Worm (Caenorhabditis elegans) whole organism, L1 larva: ENCODE measurements around the gene flor-1.

Experiments
- C16A3.4 ChIP-seq: fragments of 150-350 bp; optimal IDR thresholded peaks from 2 replicates; lab custom pipeline; 2014; ENCODE audit warnings: missing biosample characterization, missing genetic modification characterization
- C34B4.2 ChIP-seq: sonication (generic microtip); optimal IDR thresholded peaks from 2 replicates; lab custom pipeline; 2017; ENCODE audit warnings: mild to moderate bottlenecking, missing genetic modification characterization, missing compliant biosample characterization
- F16B12.6 ChIP-seq: fragments of 150-350 bp; optimal IDR thresholded peaks from 2 replicates; lab custom pipeline; 2014; ENCODE audit warnings: missing biosample characterization, missing genetic modification characterization
- alr-1 ChIP-seq: fragments of 200-800 bp; sonication (Bioruptor generic); optimal IDR thresholded peaks from 2 replicates; lab custom pipeline; 2018; ENCODE audit warnings: borderline replicate concordance, mild to moderate bottlenecking, missing genetic modification characterization, missing compliant biosample characterization
- aly-2 ChIP-seq: fragments of 150-350 bp; optimal IDR thresholded peaks from 2 replicates; lab custom pipeline; 2014; ENCODE audit warnings: missing biosample characterization, missing genetic modification characterization
- blmp-1 ChIP-seq: fragments of 150-350 bp; optimal IDR thresholded peaks from 2 replicates; lab custom pipeline; 2014; ENCODE audit warnings: missing biosample characterization, missing genetic modification characterization
- ceh-8 ChIP-seq: fragments of 200-800 bp; sonication (Bioruptor generic); optimal IDR thresholded peaks from 2 replicates; lab custom pipeline; 2018; ENCODE audit warnings: mild to moderate bottlenecking, missing genetic modification characterization, moderate library complexity, missing compliant biosample characterization
- ceh-88 ChIP-seq: fragments of 200-800 bp; sonication (Bioruptor generic); IDR thresholded peaks from 2 replicates; pipeline ENCODE4 v1.3.6; 2022; ENCODE audit warnings: missing genetic modification characterization, missing compliant biosample characterization
- ceh-90 ChIP-seq: sonication (generic microtip); optimal IDR thresholded peaks from 2 replicates; lab custom pipeline; 2016; ENCODE audit warnings: missing genetic modification characterization, missing compliant biosample characterization
- dsc-1 ChIP-seq: sonication (generic microtip); optimal IDR thresholded peaks from 2 replicates; lab custom pipeline; 2016; ENCODE audit warnings: mild to moderate bottlenecking, missing genetic modification characterization, missing compliant biosample characterization
- efl-1 ChIP-seq, 4 experiments: fragments of 150-350 bp; optimal IDR thresholded peaks in 3 of 4; peaks in 1 of 4; 1 replicate in 1 of 4; 2 replicates in 3 of 4; lab custom pipeline; 2014; ENCODE audit warnings: missing biosample characterization in 2 of 4, missing genetic modification characterization in 2 of 4, missing genetic modification reagents in 2 of 4
- efl-3 ChIP-seq: fragments of 200-800 bp; sonication (Bioruptor generic); optimal IDR thresholded peaks from 2 replicates; lab custom pipeline; 2018; ENCODE audit warnings: mild to moderate bottlenecking, missing genetic modification characterization, missing compliant biosample characterization
- elt-2 ChIP-seq: sonication (generic microtip); optimal IDR thresholded peaks from 2 replicates; lab custom pipeline; 2016; ENCODE audit warnings: missing genetic modification characterization, mild to moderate bottlenecking, inconsistent platforms, missing compliant biosample characterization, missing genetic modification reagents
- fkh-10 ChIP-seq: sonication (generic microtip); optimal IDR thresholded peaks from 2 replicates; lab custom pipeline; 2017; ENCODE audit warnings: missing biosample characterization, missing genetic modification reagents, missing genetic modification characterization
- hlh-17 ChIP-seq: fragments of 200-800 bp; sonication (Bioruptor generic); optimal IDR thresholded peaks from 2 replicates; lab custom pipeline; 2018; ENCODE audit warnings: missing genetic modification characterization, mild to moderate bottlenecking, missing compliant biosample characterization, moderate library complexity, borderline replicate concordance
- hpl-2 ChIP-seq: fragments of 150-350 bp; optimal IDR thresholded peaks from 2 replicates; lab custom pipeline; 2014; ENCODE audit warnings: missing biosample characterization, missing genetic modification reagents, missing genetic modification characterization
- jun-1 ChIP-seq: fragments of 150-350 bp; optimal IDR thresholded peaks from 2 replicates; lab custom pipeline; 2014; ENCODE audit warnings: missing biosample characterization, missing genetic modification reagents, missing genetic modification characterization
- lin-13 ChIP-seq: fragments of 150-350 bp; optimal IDR thresholded peaks from 2 replicates; lab custom pipeline; 2014; ENCODE audit warnings: missing biosample characterization, missing genetic modification reagents, missing genetic modification characterization
- lin-14 ChIP-seq: fragments of 200-800 bp; sonication (Bioruptor generic); optimal IDR thresholded peaks from 2 replicates; lab custom pipeline; 2018; ENCODE audit warnings: mild to moderate bottlenecking, missing genetic modification characterization, moderate library complexity, missing compliant biosample characterization
- lin-35 ChIP-seq, 2 experiments: fragments of 150-350 bp; optimal IDR thresholded peaks; 2 replicates each; lab custom pipeline; 2014; ENCODE audit warnings: missing biosample characterization in 2 of 2, missing genetic modification characterization in 2 of 2, missing genetic modification reagents in 2 of 2
- lir-3 ChIP-seq: sonication (generic microtip); optimal IDR thresholded peaks from 2 replicates; lab custom pipeline; 2016; ENCODE audit warnings: mild to moderate bottlenecking, missing genetic modification characterization, moderate library complexity, missing compliant biosample characterization; ENCODE audit not compliant: poor library complexity
- mef-2 ChIP-seq: fragments of 150-350 bp; optimal IDR thresholded peaks from 2 replicates; lab custom pipeline; 2014; ENCODE audit warnings: missing biosample characterization, missing genetic modification characterization
- mep-1 ChIP-seq: fragments of 150-350 bp; optimal IDR thresholded peaks from 2 replicates; lab custom pipeline; 2014; ENCODE audit warnings: missing biosample characterization, missing genetic modification characterization
- nhr-20 ChIP-seq: sonication (generic microtip); optimal IDR thresholded peaks from 2 replicates; lab custom pipeline; 2016; ENCODE audit warnings: mild to moderate bottlenecking, missing genetic modification characterization, missing compliant biosample characterization
- nhr-237 ChIP-seq: fragments of 150-350 bp; optimal IDR thresholded peaks from 2 replicates; lab custom pipeline; 2014; ENCODE audit warnings: missing biosample characterization, missing genetic modification characterization
- nhr-47 ChIP-seq: sonication (generic microtip); optimal IDR thresholded peaks from 2 replicates; lab custom pipeline; 2016; ENCODE audit warnings: mild to moderate bottlenecking, missing genetic modification characterization, moderate library complexity, missing compliant biosample characterization
- nhr-76 ChIP-seq: sonication (generic microtip); optimal IDR thresholded peaks from 2 replicates; lab custom pipeline; 2017; ENCODE audit warnings: missing biosample characterization, missing genetic modification characterization
- nhr-77 ChIP-seq: fragments of 150-350 bp; optimal IDR thresholded peaks from 2 replicates; lab custom pipeline; 2014; ENCODE audit warnings: missing biosample characterization, missing genetic modification characterization
- nhr-85 ChIP-seq: sonication (generic microtip); peaks from one replicate; lab custom pipeline; 2016; ENCODE audit warnings: missing genetic modification characterization, inconsistent platforms, missing compliant biosample characterization
- pax-3 ChIP-seq: fragments of 200-800 bp; sonication (Bioruptor generic); optimal IDR thresholded peaks from 2 replicates; lab custom pipeline; 2018; ENCODE audit warnings: mild to moderate bottlenecking, missing genetic modification characterization, moderate library complexity, missing compliant biosample characterization
- snpc-4 ChIP-seq: fragments of 150-350 bp; optimal IDR thresholded peaks from 2 replicates; lab custom pipeline; 2014; ENCODE audit warnings: missing biosample characterization, missing genetic modification characterization
- snu-23 ChIP-seq: sonication (generic microtip); optimal IDR thresholded peaks from 2 replicates; lab custom pipeline; 2016; ENCODE audit warnings: missing genetic modification characterization, missing compliant biosample characterization
- tlp-1 ChIP-seq: fragments of 150-350 bp; optimal IDR thresholded peaks from 2 replicates; lab custom pipeline; 2014; ENCODE audit warnings: missing biosample characterization, missing genetic modification characterization
- unc-130 ChIP-seq: fragments of 150-350 bp; optimal IDR thresholded peaks from 2 replicates; lab custom pipeline; 2017; ENCODE audit warnings: missing biosample characterization, missing genetic modification characterization, inconsistent platforms
- unc-30 ChIP-seq: sonication (generic microtip); optimal IDR thresholded peaks from 2 replicates; lab custom pipeline; 2017; ENCODE audit warnings: missing biosample characterization, missing genetic modification characterization
- unc-62 ChIP-seq: fragments of 150-350 bp; optimal IDR thresholded peaks from 2 replicates; lab custom pipeline; 2014; ENCODE audit warnings: missing biosample characterization, missing genetic modification reagents, missing genetic modification characterization
- unc-86 ChIP-seq: sonication (generic microtip); optimal IDR thresholded peaks from 2 replicates; lab custom pipeline; 2016; ENCODE audit warnings: missing genetic modification characterization, missing compliant biosample characterization
- unc-98 ChIP-seq: fragments of 200-800 bp; sonication (Bioruptor generic); IDR thresholded peaks from 2 replicates; pipeline ENCODE4 v1.3.6; 2022; ENCODE audit warnings: missing genetic modification characterization, missing compliant biosample characterization
- zag-1 ChIP-seq: fragments of 150-350 bp; optimal IDR thresholded peaks from 2 replicates; lab custom pipeline; 2014; ENCODE audit warnings: missing biosample characterization, missing genetic modification characterization
- zip-4 ChIP-seq: fragments of 200-800 bp; sonication (Bioruptor generic); optimal IDR thresholded peaks from 2 replicates; lab custom pipeline; 2018; ENCODE audit warnings: mild to moderate bottlenecking, missing genetic modification characterization, moderate library complexity, missing compliant biosample characterization
- ztf-11 ChIP-seq, 2 experiments: sonication (generic microtip); optimal IDR thresholded peaks; 2 replicates each; lab custom pipeline; 2016 to 2017; ENCODE audit warnings: missing genetic modification characterization in 2 of 2, missing biosample characterization in 1 of 2, missing compliant biosample characterization in 1 of 2
- ztf-4 ChIP-seq: fragments of 150-350 bp; optimal IDR thresholded peaks from 2 replicates; lab custom pipeline; 2014; ENCODE audit warnings: missing biosample characterization, missing genetic modification characterization

flor-1 gene

ce11 chrV:15143798-15144197, 24.4 kb upstream of the flor-1 start, which contains the start of gene K08F9.4 (continued):
- TF ChIP-seq F16B12.6 (tag; lab: Kevin White, UChicago), result peak; percentile 38
- no peak for TF ChIP-seq nhr-77 (tag; lab: Kevin White, UChicago)
- TF ChIP-seq C16A3.4 (tag; lab: Kevin White, UChicago), result peak; percentile 84
- peak; percentile 100 for TF ChIP-seq blmp-1 (tag; lab: Kevin White, UChicago)
- peak; percentile 75 to 85 for TF ChIP-seq lin-35 (GFP tag; optimal IDR thresholded peaks at IDR 0.05; lab: Kevin White, UChicago)
- no peak for TF ChIP-seq elt-2
- no peak for TF ChIP-seq pax-3 (tag; lab: Kevin White, UChicago)
- TF ChIP-seq snpc-4 (tag; lab: Kevin White, UChicago), result peak; percentile 72
- peak; percentile 55 for TF ChIP-seq nhr-237
- peak; percentile 79 for TF ChIP-seq snu-23 (GFP tag; lab: Kevin White, UChicago)
- TF ChIP-seq efl-1 (optimal IDR thresholded peaks at IDR 0.05; lab: Kevin White, UChicago), result peak; percentile 82 to 83
- peak; percentile 72 to 95 for TF ChIP-seq efl-1 (GFP tag; optimal IDR thresholded peaks at IDR 0.05 in 1 of 2; lab: Kevin White, UChicago)

ce11 chrV:15143285-15143684, 23.9 kb upstream of the flor-1 start, which contains the start of gene K08F9.1:
Gene K08F9.1, minus strand, starts transcription at chrV:15143385.
- TF ChIP-seq alr-1 (tag; lab: Kevin White, UChicago) (no peak), lin-35 (GFP tag; optimal IDR thresholded peaks at IDR 0.05; lab: Kevin White, UChicago) (no peak), hlh-17 (no peak), zag-1 (tag; lab: Kevin White, UChicago) (no peak)

ce11 chrV:15140247-15140646, 20.8 kb upstream of the flor-1 start, which contains the start of gene K08F9.3:
Gene K08F9.3, plus strand, starts transcription at chrV:15140547.
- TF ChIP-seq ceh-88 (GFP tag; lab: Robert Waterston, UW) (no peak), ztf-4 (no peak), lin-14 (GFP tag; lab: Kevin White, UChicago) (no peak), snu-23 (GFP tag; lab: Kevin White, UChicago) (no peak), C34B4.2 (tag; lab: Kevin White, UChicago) (no peak), unc-130 (tag; lab: Kevin White, UChicago) (no peak), jun-1 (no peak), C16A3.4 (tag; lab: Kevin White, UChicago) (no peak), ceh-90 (tag; lab: Kevin White, UChicago) (no peak), nhr-77 (tag; lab: Kevin White, UChicago) (no peak), efl-3 (GFP tag; lab: Kevin White, UChicago) (no peak), unc-62 (GFP tag; lab: Kevin White, UChicago) (no peak)

- TF ChIP-seq nhr-20 (no peak), ceh-8 (no peak), dsc-1 (tag; lab: Kevin White, UChicago) (no peak), nhr-85 (tag; lab: Kevin White, UChicago) (no peak), lin-35 (GFP tag; optimal IDR thresholded peaks at IDR 0.05; lab: Kevin White, UChicago) (peak in 1 of 2 experiments; percentile 17), elt-2 (peak; percentile 48), unc-98 (GFP tag; lab: Robert Waterston, UW) (no peak), unc-86 (tag; lab: Kevin White, UChicago) (no peak), jun-1 (no peak), ztf-11 (tag; optimal IDR thresholded peaks at IDR 0.05; lab: Kevin White, UChicago) (no peak), efl-3 (GFP tag; lab: Kevin White, UChicago) (no peak), fkh-10 (GFP tag; lab: Kevin White, UChicago) (no peak), mep-1 (no peak)
Observed at ce11 chrV:15139811-15140210, 20.4 kb upstream of the flor-1 start.

- peak; percentile 76 for TF ChIP-seq unc-130 (tag; lab: Kevin White, UChicago)
- peak; percentile 86 for TF ChIP-seq snu-23 (GFP tag; lab: Kevin White, UChicago)
- TF ChIP-seq zip-4 (GFP tag; lab: Kevin White, UChicago), result no peak
- TF ChIP-seq lir-3 (tag; lab: Kevin White, UChicago), result peak; percentile 83
- peak; percentile 79 for TF ChIP-seq nhr-47 (tag; lab: Kevin White, UChicago)
- TF ChIP-seq efl-1 (optimal IDR thresholded peaks at IDR 0.05; lab: Kevin White, UChicago), result peak; percentile 90 to 92
- peak; percentile 88 to 99 for TF ChIP-seq efl-1 (GFP tag; optimal IDR thresholded peaks at IDR 0.05 in 1 of 2; lab: Kevin White, UChicago)
- peak; percentile 89 for TF ChIP-seq pax-3 (tag; lab: Kevin White, UChicago)
- peak; percentile 95 for TF ChIP-seq blmp-1 (tag; lab: Kevin White, UChicago)
- TF ChIP-seq unc-98 (GFP tag; lab: Robert Waterston, UW), result no peak
- peak; percentile 86 for TF ChIP-seq lin-14 (GFP tag; lab: Kevin White, UChicago)
- no peak for TF ChIP-seq unc-62 (GFP tag; lab: Kevin White, UChicago)
- peak; percentile 14; the same call in 1 of the 2 replicates for TF ChIP-seq ceh-88 (GFP tag; lab: Robert Waterston, UW)
- no peak for TF ChIP-seq nhr-76 (tag; lab: Kevin White, UChicago)
- no peak for TF ChIP-seq unc-30 (tag; lab: Kevin White, UChicago)
- TF ChIP-seq hpl-2 (GFP tag; lab: Kevin White, UChicago), result no peak
- peak; percentile 81 for TF ChIP-seq lin-13 (GFP tag; lab: Kevin White, UChicago)
- peak; percentile 43 for TF ChIP-seq mef-2 (tag; lab: Kevin White, UChicago)
- TF ChIP-seq zag-1 (tag; lab: Kevin White, UChicago), result no peak
- TF ChIP-seq aly-2 (tag; lab: Kevin White, UChicago), result no peak
- TF ChIP-seq nhr-237, result peak; percentile 6
- no peak for TF ChIP-seq hlh-17
- TF ChIP-seq tlp-1 (tag; lab: Kevin White, UChicago), result no peak
Observed at ce11 chrV:15136772-15137171, 17.4 kb upstream of the flor-1 start, which contains the start of gene aipl-1. Gene aipl-1, minus strand, starts transcription at chrV:15136801.
